Worm (Caenorhabditis elegans) whole organism, early embryonic: ENCODE results near the gene arrd-2.

ENCODE experiments used
- B0310.2 ChIP-seq: sonication (generic microtip); optimal IDR thresholded peaks from 2 replicates; lab custom pipeline; 2016; ENCODE audit warnings: mild to moderate bottlenecking, missing genetic modification characterization, missing compliant biosample characterization
- F13C5.2 ChIP-seq: sonication (generic microtip); optimal IDR thresholded peaks from 2 replicates; lab custom pipeline; 2017; ENCODE audit warnings: mild to moderate bottlenecking, missing genetic modification characterization, inconsistent platforms, missing compliant biosample characterization
- aly-1 ChIP-seq: sonication (generic microtip); optimal IDR thresholded peaks from 2 replicates; lab custom pipeline; 2016; ENCODE audit warnings: missing genetic modification characterization, missing compliant biosample characterization
- ama-1 ChIP-seq: fragments of 150-350 bp; optimal IDR thresholded peaks from 2 replicates; lab custom pipeline; 2014
- ceh-13 ChIP-seq: fragments of 200-800 bp; sonication (Bioruptor generic); optimal IDR thresholded peaks from 2 replicates; lab custom pipeline; 2018; ENCODE audit warnings: mild to moderate bottlenecking, missing genetic modification characterization, missing compliant biosample characterization
- ceh-36 ChIP-seq: sonication (generic microtip); optimal IDR thresholded peaks from 2 replicates; lab custom pipeline; 2016; ENCODE audit warnings: missing genetic modification characterization, inconsistent platforms, missing compliant biosample characterization
- flt-1 ChIP-seq: fragments of 200-800 bp; sonication (Bioruptor generic); IDR thresholded peaks from 2 replicates; pipeline ENCODE4 v1.3.6; 2022; ENCODE audit warnings: missing genetic modification characterization, missing compliant biosample characterization
- hnd-1 ChIP-seq: sonication (generic microtip); optimal IDR thresholded peaks from 2 replicates; lab custom pipeline; 2016; ENCODE audit warnings: missing genetic modification characterization, missing compliant biosample characterization
- scrt-1 ChIP-seq: fragments of 200-800 bp; sonication (Bioruptor generic); IDR thresholded peaks from 2 replicates; pipeline ENCODE4 v1.3.6; 2022; ENCODE audit warnings: missing genetic modification characterization, missing compliant biosample characterization
- sea-1 ChIP-seq: fragments of 200-800 bp; sonication (Bioruptor generic); conservative IDR thresholded peaks from 2 replicates; pipeline ENCODE4 v1.3.6; 2022; ENCODE audit warnings: missing genetic modification characterization, missing compliant biosample characterization
- tbx-11 ChIP-seq: fragments of 200-800 bp; sonication (Bioruptor generic); IDR thresholded peaks from 2 replicates; pipeline ENCODE4 v1.3.6; 2022; ENCODE audit warnings: missing genetic modification characterization, missing compliant biosample characterization
- tbx-37 ChIP-seq: fragments of 200-800 bp; sonication (Bioruptor generic); conservative IDR thresholded peaks from 2 replicates; pipeline ENCODE4 v1.3.6; 2022; ENCODE audit warnings: missing genetic modification reagents, missing genetic modification characterization, missing compliant biosample characterization
- tra-4 ChIP-seq: sonication (generic microtip); optimal IDR thresholded peaks from 2 replicates; lab custom pipeline; 2017; ENCODE audit warnings: missing genetic modification characterization, missing compliant biosample characterization

DNA sequence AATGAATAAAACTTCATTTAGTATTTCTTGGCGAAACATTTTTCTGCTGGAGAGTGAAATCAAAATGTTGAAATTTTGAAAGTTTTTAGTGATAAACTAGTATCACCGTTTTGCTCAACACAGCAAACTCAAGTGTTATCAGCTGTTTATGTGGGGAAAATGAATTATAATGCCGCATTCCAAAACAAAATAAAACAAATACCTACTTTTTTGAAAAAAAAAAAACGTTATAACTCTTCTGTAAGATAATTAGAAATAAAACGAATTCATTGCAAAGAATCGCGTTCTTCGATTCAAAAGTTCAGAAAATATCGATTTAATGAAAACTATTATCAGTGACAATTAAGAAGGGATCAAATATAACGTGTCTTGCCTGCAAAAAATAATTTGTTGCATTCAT lies 10.1 kb upstream of the arrd-2 start, which contains the start of gene Y51B9A.9:
- TF ChIP-seq hnd-1 (tag; lab: Kevin White, UChicago) (no peak), tra-4 (no peak), ama-1 (lab: Kevin White, UChicago) (no peak), tbx-37 (no peak), tbx-11 (GFP tag; lab: Robert Waterston, UW) (no peak), ceh-36 (tag; lab: Kevin White, UChicago) (no peak), aly-1 (tag; lab: Kevin White, UChicago) (no peak), scrt-1 (GFP tag; lab: Robert Waterston, UW) (no peak), flt-1 (no peak), ceh-13 (GFP tag; lab: Kevin White, UChicago) (no peak), F13C5.2 (no peak), B0310.2 (tag; lab: Kevin White, UChicago) (no peak), sea-1 (GFP tag; lab: Robert Waterston, UW) (no peak)
